Fruit fly (Drosophila melanogaster) whole organism, prepupa: ENCODE measurements around the gene Muc14A.
A peak's percentile ranks its signal among the peaks of the same experiment; 100 is the strongest.

Experiments
- Blimp-1 ChIP-seq: fragments of 200-800 bp; sonication (Bioruptor generic); optimal IDR thresholded peaks from 3 replicates; lab custom pipeline; 2017; ENCODE audit warnings: missing biosample characterization, missing genetic modification characterization, mild to moderate bottlenecking, moderate library complexity, missing genetic modification reagents
- CG10631 ChIP-seq: fragments of 200-800 bp; sonication (Bioruptor generic); optimal IDR thresholded peaks from 2 replicates; lab custom pipeline; 2016; ENCODE audit warnings: missing biosample characterization, missing genetic modification characterization
- CG10669 ChIP-seq: fragments of 200-800 bp; sonication (Bioruptor generic); optimal IDR thresholded peaks from 3 replicates; lab custom pipeline; 2018; ENCODE audit warnings: missing biosample characterization, mild to moderate bottlenecking, missing genetic modification characterization, moderate library complexity
- CG11294 ChIP-seq: fragments of 200-800 bp; sonication (Bioruptor generic); IDR thresholded peaks from 2 replicates; pipeline ENCODE4 v1.3.6; 2022; ENCODE audit warnings: missing biosample characterization, missing genetic modification characterization
- CG11902 ChIP-seq: fragments of 200-800 bp; sonication (Bioruptor generic); optimal IDR thresholded peaks from 3 replicates; lab custom pipeline; 2016; ENCODE audit warnings: missing biosample characterization, missing genetic modification characterization
- CG16779 ChIP-seq: fragments of 200-800 bp; sonication (Bioruptor generic); optimal IDR thresholded peaks from 3 replicates; lab custom pipeline; 2017; ENCODE audit warnings: missing biosample characterization, mild to moderate bottlenecking, missing genetic modification characterization
- CG3032 ChIP-seq: fragments of 200-800 bp; optimal IDR thresholded peaks from 2 replicates; lab custom pipeline; 2019; ENCODE audit warnings: missing biosample characterization, mild to moderate bottlenecking, missing genetic modification characterization, moderate library complexity
- CG31627 ChIP-seq: fragments of 200-800 bp; sonication (Bioruptor generic); optimal IDR thresholded peaks from 3 replicates; lab custom pipeline; 2016; ENCODE audit warnings: missing biosample characterization, missing genetic modification characterization
- CG3919 ChIP-seq: fragments of 200-800 bp; sonication (Bioruptor generic); optimal IDR thresholded peaks from 3 replicates; lab custom pipeline; 2016; ENCODE audit warnings: missing biosample characterization, missing genetic modification characterization
- CG6163 ChIP-seq: fragments of 200-800 bp; sonication (Bioruptor generic); IDR thresholded peaks from 3 replicates; pipeline ENCODE4 v1.3.6; 2022; ENCODE audit warnings: missing biosample characterization, missing genetic modification characterization
- CG6276 ChIP-seq: fragments of 200-800 bp; sonication (Bioruptor generic); optimal IDR thresholded peaks from 2 replicates; lab custom pipeline; 2017; ENCODE audit warnings: missing biosample characterization, mild to moderate bottlenecking, missing genetic modification characterization
- CG6792 ChIP-seq: fragments of 200-800 bp; sonication (Bioruptor generic); optimal IDR thresholded peaks from 3 replicates; lab custom pipeline; 2016; ENCODE audit warnings: missing biosample characterization, missing genetic modification characterization
- CG7368 ChIP-seq: fragments of 200-800 bp; sonication (Bioruptor generic); optimal IDR thresholded peaks from 3 replicates; lab custom pipeline; 2016; ENCODE audit warnings: missing biosample characterization, missing genetic modification characterization
- CG8632 ChIP-seq: fragments of 200-800 bp; sonication (Bioruptor generic); optimal IDR thresholded peaks from 3 replicates; lab custom pipeline; 2016; ENCODE audit warnings: missing biosample characterization, missing genetic modification characterization
- CG9139 ChIP-seq: fragments of 200-800 bp; sonication (Bioruptor generic); optimal IDR thresholded peaks from 3 replicates; lab custom pipeline; 2017; ENCODE audit warnings: missing biosample characterization, mild to moderate bottlenecking, missing genetic modification characterization
- Eip78C ChIP-seq: fragments of 200-800 bp; sonication (Bioruptor generic); peaks from one replicate; lab custom pipeline; 2016; ENCODE audit warnings: missing biosample characterization, missing genetic modification characterization
- Eip93F ChIP-seq: fragments of 200-800 bp; sonication (Bioruptor generic); optimal IDR thresholded peaks from 2 replicates; lab custom pipeline; 2016; ENCODE audit warnings: missing biosample characterization, mild to moderate bottlenecking, missing genetic modification characterization
- Ets21C ChIP-seq: fragments of 200-800 bp; sonication (Bioruptor generic); optimal IDR thresholded peaks from 3 replicates; lab custom pipeline; 2016; ENCODE audit warnings: missing biosample characterization, missing genetic modification characterization
- Hr38 ChIP-seq: sonication (Bioruptor generic); optimal IDR thresholded peaks from 2 replicates; lab custom pipeline; 2016; ENCODE audit warnings: missing biosample characterization, missing genetic modification characterization
- Hr39 ChIP-seq: fragments of 200-800 bp; sonication (Bioruptor generic); optimal IDR thresholded peaks from 2 replicates; lab custom pipeline; 2016; ENCODE audit warnings: missing biosample characterization, missing genetic modification characterization
- Hr4 ChIP-seq: fragments of 200-800 bp; sonication (Bioruptor generic); optimal IDR thresholded peaks from 3 replicates; lab custom pipeline; 2016; ENCODE audit warnings: missing biosample characterization, missing genetic modification characterization
- Met ChIP-seq: fragments of 200-800 bp; sonication (Bioruptor generic); optimal IDR thresholded peaks from 3 replicates; lab custom pipeline; 2016; ENCODE audit warnings: missing biosample characterization, missing genetic modification characterization
- Sox102F ChIP-seq: fragments of 200-800 bp; sonication (Bioruptor generic); optimal IDR thresholded peaks from 2 replicates; lab custom pipeline; 2016; ENCODE audit warnings: missing biosample characterization, mild to moderate bottlenecking, missing genetic modification characterization
- Sox15 ChIP-seq: fragments of 200-800 bp; sonication (Bioruptor generic); optimal IDR thresholded peaks from 3 replicates; lab custom pipeline; 2016; ENCODE audit warnings: missing biosample characterization, missing genetic modification characterization
- achi ChIP-seq: fragments of 200-800 bp; sonication (Bioruptor generic); optimal IDR thresholded peaks from 3 replicates; lab custom pipeline; 2016; ENCODE audit warnings: missing biosample characterization, missing genetic modification characterization
- acj6 ChIP-seq: fragments of 200-800 bp; sonication (Bioruptor generic); optimal IDR thresholded peaks from 3 replicates; lab custom pipeline; 2016; ENCODE audit warnings: missing biosample characterization, missing genetic modification characterization
- cyc ChIP-seq: fragments of 200-800 bp; sonication (Bioruptor generic); optimal IDR thresholded peaks from 3 replicates; lab custom pipeline; 2016; ENCODE audit warnings: missing biosample characterization, missing genetic modification characterization
- dac ChIP-seq: fragments of 200-800 bp; sonication (Bioruptor generic); optimal IDR thresholded peaks from 2 replicates; lab custom pipeline; 2017; ENCODE audit warnings: missing biosample characterization, mild to moderate bottlenecking, missing genetic modification characterization
- dsx ChIP-seq: fragments of 200-800 bp; optimal IDR thresholded peaks from 3 replicates; lab custom pipeline; 2019; ENCODE audit warnings: missing biosample characterization, mild to moderate bottlenecking, missing genetic modification characterization, moderate library complexity; ENCODE audit not compliant: poor library complexity, severe bottlenecking
- esn ChIP-seq: fragments of 200-800 bp; sonication (Bioruptor generic); optimal IDR thresholded peaks from 2 replicates; lab custom pipeline; 2016; ENCODE audit warnings: missing biosample characterization, mild to moderate bottlenecking, missing genetic modification characterization, moderate library complexity
- fd59A ChIP-seq: fragments of 200-800 bp; sonication (Bioruptor generic); optimal IDR thresholded peaks from 2 replicates; lab custom pipeline; 2017; ENCODE audit warnings: missing biosample characterization, mild to moderate bottlenecking, missing genetic modification characterization, missing genetic modification reagents
- fd85E ChIP-seq: fragments of 200-800 bp; sonication (Bioruptor generic); optimal IDR thresholded peaks from 3 replicates; lab custom pipeline; 2016; ENCODE audit warnings: missing biosample characterization, missing genetic modification characterization
- lz ChIP-seq: fragments of 200-800 bp; sonication (Bioruptor generic); optimal IDR thresholded peaks from 3 replicates; lab custom pipeline; 2016; ENCODE audit warnings: missing biosample characterization, missing genetic modification characterization
- spab ChIP-seq: fragments of 200-800 bp; sonication (Bioruptor generic); optimal IDR thresholded peaks from 2 replicates; lab custom pipeline; 2017; ENCODE audit warnings: missing biosample characterization, mild to moderate bottlenecking, missing genetic modification characterization, missing genetic modification reagents
- ss ChIP-seq, 2 experiments: fragments of 200-800 bp; sonication (Bioruptor generic); optimal IDR thresholded peaks; 2 replicates in 1 of 2; 3 replicates in 1 of 2; lab custom pipeline; 2017 to 2018; ENCODE audit warnings: mild to moderate bottlenecking in 2 of 2, missing biosample characterization in 2 of 2, missing genetic modification characterization in 2 of 2, moderate library complexity in 1 of 2
- svp ChIP-seq: fragments of 200-800 bp; sonication (Bioruptor generic); peaks from one replicate; lab custom pipeline; 2016; ENCODE audit warnings: missing biosample characterization, missing genetic modification characterization

Gene Muc14A

dm6 chrX:15986654-15987053 is 22.3 kb upstream of the Muc14A start, which contains the start of gene ND-20:
Gene ND-20, minus strand, starts transcription at chrX:15986808.
- TF ChIP-seq Sox15 (GFP tag; lab: Kevin White, UChicago) (no peak), Ets21C (peak; percentile 8), Hr39 (GFP tag; lab: Kevin White, UChicago) (peak; percentile 39), esn (peak; percentile 2), CG8632 (no peak), ss (GFP tag; optimal IDR thresholded peaks at IDR 0.05; lab: Kevin White, UChicago) (no peak), CG10669 (no peak), CG3032 (peak; percentile 36), Eip78C (GFP tag; lab: Kevin White, UChicago) (peak; percentile 24), fd59A (GFP tag; lab: Kevin White, UChicago) (no peak), svp (GFP tag; lab: Kevin White, UChicago) (peak; percentile 83), Blimp-1 (GFP tag; lab: Kevin White, UChicago) (no peak), dac (no peak), CG7368 (GFP tag; lab: Kevin White, UChicago) (no peak), lz (GFP tag; lab: Kevin White, UChicago) (peak; percentile 11), dsx (GFP tag; lab: Kevin White, UChicago) (no peak), CG31627 (GFP tag; lab: Kevin White, UChicago) (peak; percentile 10), cyc (peak; percentile 11), fd85E (GFP tag; lab: Kevin White, UChicago) (no peak)
- TF ChIP-seq, all 60 proteins: peak for 9

- TF ChIP-seq Blimp-1 (GFP tag; lab: Kevin White, UChicago) (no peak), CG11294 (GFP tag; lab: Robert Waterston, UW) (no peak), Met (no peak), CG6163 (GFP tag; lab: Robert Waterston, UW) (no peak), CG6276 (no peak), CG7368 (GFP tag; lab: Kevin White, UChicago) (no peak), dac (no peak)
These were observed 19.3 kb upstream of the Muc14A start for dm6 chrX:15989631-15990030.

- TF ChIP-seq CG16779 (no peak), CG10631 (GFP tag; lab: Kevin White, UChicago) (peak; percentile 17), Sox102F (GFP tag; lab: Kevin White, UChicago) (no peak), CG9139 (no peak), acj6 (GFP tag; lab: Kevin White, UChicago) (no peak), spab (no peak), Ets21C (no peak), CG11902 (GFP tag; lab: Kevin White, UChicago) (no peak), Hr4 (GFP tag; lab: Kevin White, UChicago) (no peak), Hr38 (GFP tag; lab: Kevin White, UChicago) (no peak), Eip93F (no peak), achi (peak; percentile 1), CG6276 (no peak), CG6792 (GFP tag; lab: Kevin White, UChicago) (no peak), Eip78C (GFP tag; lab: Kevin White, UChicago) (peak; percentile 21)
These were observed 17.0 kb upstream of the Muc14A start, which contains the start of the genes CG46312, eIF5 and exd for dm6 chrX:15991618-15992526. Gene CG46312, minus strand, starts transcription at chrX:15991974. Gene eIF5, minus strand, starts transcription at chrX:15991974. Gene exd, plus strand, starts transcription at chrX:15992468.

- no peak for TF ChIP-seq CG3919 (GFP tag; lab: Kevin White, UChicago)
- peak; percentile 60 for TF ChIP-seq Eip78C (GFP tag; lab: Kevin White, UChicago)
- TF ChIP-seq, all 60 proteins: peak for 1
These were observed 16.4 kb upstream of the Muc14A start for dm6 chrX:15992527-15992897.
